ENCODE assay signal across 1 fruit fly cellular context in the genomic region with DNA sequence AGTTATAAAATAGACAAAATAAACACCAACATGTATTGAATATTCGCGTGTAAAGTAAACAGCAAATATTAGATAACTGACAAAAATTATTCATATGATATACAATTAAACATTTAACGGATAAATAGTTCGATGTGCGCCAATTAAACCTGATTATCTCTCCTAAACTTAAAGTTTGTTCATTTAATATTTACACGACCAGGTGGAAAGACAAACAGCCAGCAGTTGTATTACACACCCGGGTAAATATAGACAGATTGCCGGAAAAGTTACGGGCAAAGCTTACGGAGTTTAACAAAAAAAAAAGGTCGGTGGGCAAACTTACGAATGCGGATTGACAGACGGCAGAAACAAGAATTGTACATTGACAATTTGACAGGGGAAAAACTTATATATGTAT.
TF ChIP-seq lines count a peak whose summit lies in the region.

No protein-coding gene starts in this region.

TF ChIP-seq in whole organism, embryonic, 481 proteins besides CTCF, POLR2A, EP300 and RAD21 (continued from another document and continues in another):
- no peak for TF ChIP-seq dm (GFP tag; optimal IDR thresholded peaks at IDR 0.05; lab: Kevin White, UChicago)
- TF ChIP-seq Rfx (GFP tag; IDR thresholded peaks at IDR 0.05; lab: Robert Waterston, UW) = peak; percentile 73; the same call in 1 of the 2 replicates
- TF ChIP-seq CG13296 (GFP tag; optimal IDR thresholded peaks at IDR 0.05; lab: Kevin White, UChicago) = peak; percentile 77
- TF ChIP-seq cad (GFP tag; optimal IDR thresholded peaks at IDR 0.05; lab: Kevin White, UChicago) = no peak
- no peak for TF ChIP-seq GATAe (GFP tag; conservative IDR thresholded peaks at IDR 0.05; lab: Robert Waterston, UW)
- no peak for TF ChIP-seq Dip2 (GFP tag; IDR thresholded peaks at IDR 0.05; lab: Robert Waterston, UW)
- no peak for TF ChIP-seq BEAF-32 (GFP tag; optimal IDR thresholded peaks at IDR 0.05; lab: Kevin White, UChicago)
- no peak for TF ChIP-seq ftz-f1 (GFP tag; optimal IDR thresholded peaks at IDR 0.05; lab: Kevin White, UChicago)
- peak; percentile 79 for TF ChIP-seq odd (GFP tag; optimal IDR thresholded peaks at IDR 0.05; lab: Kevin White, UChicago)
- peak; percentile 35 for TF ChIP-seq CG8359 (GFP tag; optimal IDR thresholded peaks at IDR 0.05; lab: Kevin White, UChicago; ENCODE audit: borderline replicate concordance)
- no peak for TF ChIP-seq CG6175 (GFP tag; IDR thresholded peaks at IDR 0.05; lab: Robert Waterston, UW)
- TF ChIP-seq tup (GFP tag; optimal IDR thresholded peaks at IDR 0.05; lab: Kevin White, UChicago) = peak; percentile 25
- no peak for TF ChIP-seq Hr3 (GFP tag; optimal IDR thresholded peaks at IDR 0.05; lab: Kevin White, UChicago)
- no peak for TF ChIP-seq az2 (GFP tag; optimal IDR thresholded peaks at IDR 0.05; lab: Kevin White, UChicago)
- TF ChIP-seq NC2α (GFP tag; optimal IDR thresholded peaks at IDR 0.05; lab: Kevin White, UChicago) = peak; percentile 35
- TF ChIP-seq Six4 (GFP tag; optimal IDR thresholded peaks at IDR 0.05; lab: Kevin White, UChicago) = peak; percentile 1
- TF ChIP-seq Neu2 (GFP tag; optimal IDR thresholded peaks at IDR 0.05; lab: Kevin White, UChicago; ENCODE audit: borderline replicate concordance) = no peak
- TF ChIP-seq CG7357 (GFP tag; IDR thresholded peaks at IDR 0.05; lab: Robert Waterston, UW) = no peak
- TF ChIP-seq CG2678 (tag; optimal IDR thresholded peaks at IDR 0.05; lab: Kevin White, UChicago) = peak; percentile 78
- peak; percentile 30 for TF ChIP-seq CG12391 (tag; optimal IDR thresholded peaks at IDR 0.05; lab: Kevin White, UChicago)
- TF ChIP-seq Usf (GFP tag; optimal IDR thresholded peaks at IDR 0.05; lab: Kevin White, UChicago) = no peak
- TF ChIP-seq ash1 (GFP tag; optimal IDR thresholded peaks at IDR 0.05; lab: Kevin White, UChicago) = peak; percentile 39
- TF ChIP-seq ara (GFP tag; IDR thresholded peaks at IDR 0.05; lab: Robert Waterston, UW) = no peak
- TF ChIP-seq CG8281 (tag; optimal IDR thresholded peaks at IDR 0.05; lab: Kevin White, UChicago) = peak; percentile 64
- no peak for TF ChIP-seq ssp (GFP tag; IDR thresholded peaks at IDR 0.05; lab: Robert Waterston, UW)
- TF ChIP-seq E2f2 (GFP tag; IDR thresholded peaks at IDR 0.05; lab: Robert Waterston, UW) = peak; percentile 52
- TF ChIP-seq Trl (optimal IDR thresholded peaks at IDR 0.05; lab: Kevin White, UChicago) = no peak
- TF ChIP-seq Trl (GFP tag; optimal IDR thresholded peaks at IDR 0.05; lab: Kevin White, UChicago) = peak; percentile 27
- TF ChIP-seq da (GFP tag; optimal IDR thresholded peaks at IDR 0.05; lab: Kevin White, UChicago) = peak; percentile 8
- peak; percentile 11 for TF ChIP-seq gsb-n (tag; optimal IDR thresholded peaks at IDR 0.05; lab: Kevin White, UChicago)
- no peak for TF ChIP-seq eve (GFP tag; optimal IDR thresholded peaks at IDR 0.05; lab: Kevin White, UChicago)
- no peak for TF ChIP-seq CG1832 (GFP tag; optimal IDR thresholded peaks at IDR 0.05; lab: Kevin White, UChicago)
- no peak for TF ChIP-seq sr (GFP tag; IDR thresholded peaks at IDR 0.05; lab: Robert Waterston, UW)
- TF ChIP-seq CG11560 (tag; IDR thresholded peaks at IDR 0.05; lab: Robert Waterston, UW) = no peak
- 0 out of 2 replicates have a peak, but pooled peaks have one; percentile 24 for TF ChIP-seq H2.0 (GFP tag; IDR thresholded peaks at IDR 0.05; lab: Robert Waterston, UW)
- TF ChIP-seq CG4424 (GFP tag; optimal IDR thresholded peaks at IDR 0.05; lab: Kevin White, UChicago) = no peak
- no peak for TF ChIP-seq CG14667 (GFP tag; IDR thresholded peaks at IDR 0.05; lab: Robert Waterston, UW)
- no peak for TF ChIP-seq mam (GFP tag; optimal IDR thresholded peaks at IDR 0.05; lab: Kevin White, UChicago)
- TF ChIP-seq sens-2 (GFP tag; IDR thresholded peaks at IDR 0.05; lab: Robert Waterston, UW) = no peak
- TF ChIP-seq rib (GFP tag; IDR thresholded peaks at IDR 0.05; lab: Robert Waterston, UW) = 0 out of 2 replicates have a peak, but pooled peaks have one; percentile 22
- TF ChIP-seq CG13424 (tag; optimal IDR thresholded peaks at IDR 0.05; lab: Kevin White, UChicago) = peak; percentile 67
- peak; percentile 16 for TF ChIP-seq Jarid2 (GFP tag; optimal IDR thresholded peaks at IDR 0.05; lab: Kevin White, UChicago)
- TF ChIP-seq so (GFP tag; IDR thresholded peaks at IDR 0.05; lab: Robert Waterston, UW) = peak; percentile 72; the same call in 2 of the 3 replicates
- TF ChIP-seq Kr (GFP tag; optimal IDR thresholded peaks at IDR 0.05; lab: Kevin White, UChicago) = no peak
- TF ChIP-seq Ptx1 (GFP tag; IDR thresholded peaks at IDR 0.05; lab: Robert Waterston, UW) = no peak
- TF ChIP-seq CG8290 (GFP tag; optimal IDR thresholded peaks at IDR 0.05; lab: Kevin White, UChicago) = no peak
- TF ChIP-seq CG8290 (tag; optimal IDR thresholded peaks at IDR 0.05; lab: Kevin White, UChicago) = peak in 1 of 2 experiments; percentile 91
- TF ChIP-seq CG9876 (GFP tag; optimal IDR thresholded peaks at IDR 0.05; lab: Kevin White, UChicago) = no peak
- TF ChIP-seq gem (tag; optimal IDR thresholded peaks at IDR 0.05; lab: Kevin White, UChicago) = peak; percentile 65
- no peak for TF ChIP-seq Hsf (GFP tag; optimal IDR thresholded peaks at IDR 0.05; lab: Kevin White, UChicago)
- TF ChIP-seq CG15073 (GFP tag; optimal IDR thresholded peaks at IDR 0.05; lab: Kevin White, UChicago) = no peak
- peak; percentile 32; the same call in 1 of the 3 replicates for TF ChIP-seq dysf (GFP tag; IDR thresholded peaks at IDR 0.05; lab: Robert Waterston, UW)
- peak; percentile 33 for TF ChIP-seq Hey (tag; optimal IDR thresholded peaks at IDR 0.05; lab: Kevin White, UChicago)
- TF ChIP-seq gcm (GFP tag; optimal IDR thresholded peaks at IDR 0.05; lab: Kevin White, UChicago) = peak; percentile 22
- TF ChIP-seq Xrp1 (GFP tag; IDR thresholded peaks at IDR 0.05; lab: Robert Waterston, UW) = peak; percentile 52
- no peak for TF ChIP-seq z (GFP tag; IDR thresholded peaks at IDR 0.05; lab: Robert Waterston, UW)
- no peak for TF ChIP-seq pum (GFP tag; optimal IDR thresholded peaks at IDR 0.05; lab: Kevin White, UChicago)
- peak; percentile 77 for TF ChIP-seq unpg (GFP tag; optimal IDR thresholded peaks at IDR 0.05; lab: Kevin White, UChicago)
- TF ChIP-seq CG12659 (GFP tag; optimal IDR thresholded peaks at IDR 0.05; lab: Kevin White, UChicago) = peak; percentile 76
- TF ChIP-seq CG4730 (GFP tag; IDR thresholded peaks at IDR 0.05; lab: Robert Waterston, UW) = no peak
- TF ChIP-seq scrt (GFP tag; optimal IDR thresholded peaks at IDR 0.05; lab: Kevin White, UChicago) = peak; percentile 72
- no peak for TF ChIP-seq CG6272 (GFP tag; IDR thresholded peaks at IDR 0.05; lab: Robert Waterston, UW)
- TF ChIP-seq CG15696 (tag; optimal IDR thresholded peaks at IDR 0.05; lab: Kevin White, UChicago) = no peak
- TF ChIP-seq Oli (tag; optimal IDR thresholded peaks at IDR 0.05; lab: Kevin White, UChicago) = peak; percentile 38
- no peak for TF ChIP-seq Rx (GFP tag; IDR thresholded peaks at IDR 0.05; lab: Robert Waterston, UW)
- TF ChIP-seq CG8089 (GFP tag; optimal IDR thresholded peaks at IDR 0.05; lab: Kevin White, UChicago) = no peak
- TF ChIP-seq CG11696 (GFP tag; IDR thresholded peaks at IDR 0.05; lab: Robert Waterston, UW) = peak; percentile 59
- no peak for TF ChIP-seq ac (GFP tag; optimal IDR thresholded peaks at IDR 0.05; lab: Kevin White, UChicago)
- no peak for TF ChIP-seq sens (GFP tag; lab: Kevin White, UChicago)
- no peak for TF ChIP-seq Camta (GFP tag; optimal IDR thresholded peaks at IDR 0.05; lab: Kevin White, UChicago)
- TF ChIP-seq C15 (GFP tag; IDR thresholded peaks at IDR 0.05; lab: Robert Waterston, UW) = peak; percentile 37; the same call in 1 of the 3 replicates
- TF ChIP-seq Lim3 (GFP tag; IDR thresholded peaks at IDR 0.05; lab: Robert Waterston, UW) = no peak
- TF ChIP-seq CG4282 (GFP tag; optimal IDR thresholded peaks at IDR 0.05; lab: Kevin White, UChicago) = no peak
- TF ChIP-seq YL-1 (GFP tag; optimal IDR thresholded peaks at IDR 0.05; lab: Kevin White, UChicago) = peak; percentile 36
- no peak for TF ChIP-seq sc (optimal IDR thresholded peaks at IDR 0.05; lab: Kevin White, UChicago)
- TF ChIP-seq sc (GFP tag; optimal IDR thresholded peaks at IDR 0.05; lab: Kevin White, UChicago) = no peak
- TF ChIP-seq Chrac-16 (GFP tag; optimal IDR thresholded peaks at IDR 0.05; lab: Kevin White, UChicago) = no peak
- no peak for TF ChIP-seq tin (GFP tag; optimal IDR thresholded peaks at IDR 0.05; lab: Kevin White, UChicago)
- TF ChIP-seq Aef1 (GFP tag; IDR thresholded peaks at IDR 0.05; lab: Robert Waterston, UW) = no peak
- TF ChIP-seq CG5953 (GFP tag; IDR thresholded peaks at IDR 0.05; lab: Robert Waterston, UW) = peak; percentile 30; the same call in 1 of the 2 replicates
- TF ChIP-seq Max (GFP tag; optimal IDR thresholded peaks at IDR 0.05; lab: Kevin White, UChicago) = no peak
- no peak for TF ChIP-seq al (GFP tag; IDR thresholded peaks at IDR 0.05; lab: Robert Waterston, UW)
- TF ChIP-seq en (GFP tag; optimal IDR thresholded peaks at IDR 0.05; lab: Kevin White, UChicago) = no peak
- no peak for TF ChIP-seq CG4404 (GFP tag; IDR thresholded peaks at IDR 0.05; lab: Robert Waterston, UW)
- TF ChIP-seq CG3847 (GFP tag; IDR thresholded peaks at IDR 0.05; lab: Robert Waterston, UW) = 0 out of 2 replicates have a peak, but pooled peaks have one; percentile 32
- no peak for TF ChIP-seq ro (GFP tag; IDR thresholded peaks at IDR 0.05; lab: Robert Waterston, UW)
- TF ChIP-seq tna (GFP tag; IDR thresholded peaks at IDR 0.05; lab: Robert Waterston, UW; ENCODE audit: partially characterized antibody) = no peak
- peak; percentile 56 for TF ChIP-seq CG7839 (tag; optimal IDR thresholded peaks at IDR 0.05; lab: Kevin White, UChicago)
- no peak for TF ChIP-seq jing (GFP tag; optimal IDR thresholded peaks at IDR 0.05; lab: Kevin White, UChicago)
- no peak for TF ChIP-seq zen2 (GFP tag; IDR thresholded peaks at IDR 0.05; lab: Robert Waterston, UW; ENCODE audit: partially characterized antibody)
- no peak for TF ChIP-seq kni (GFP tag; optimal IDR thresholded peaks at IDR 0.05; lab: Kevin White, UChicago)
- no peak for TF ChIP-seq inv (GFP tag; IDR thresholded peaks at IDR 0.05; lab: Robert Waterston, UW; ENCODE audit: partially characterized antibody)
- no peak for TF ChIP-seq CkIIα-i1 (GFP tag; IDR thresholded peaks at IDR 0.05; lab: Robert Waterston, UW)
- no peak for TF ChIP-seq CG3995 (GFP tag; optimal IDR thresholded peaks at IDR 0.05; lab: Kevin White, UChicago)
- no peak for TF ChIP-seq CG17802 (tag; optimal IDR thresholded peaks at IDR 0.05; lab: Kevin White, UChicago)
- no peak for TF ChIP-seq Gsc (GFP tag; IDR thresholded peaks at IDR 0.05; lab: Robert Waterston, UW)
- TF ChIP-seq bbx (GFP tag; IDR thresholded peaks at IDR 0.05; lab: Robert Waterston, UW; ENCODE audit: partially characterized antibody) = no peak
- no peak for TF ChIP-seq CG32767 (GFP tag; IDR thresholded peaks at IDR 0.05; lab: Robert Waterston, UW)
- TF ChIP-seq prd (optimal IDR thresholded peaks at IDR 0.05; lab: Kevin White, UChicago) = no peak
- peak; percentile 6; the same call in 1 of the 3 replicates for TF ChIP-seq prd (GFP tag; IDR thresholded peaks at IDR 0.05; lab: Robert Waterston, UW)
- no peak for TF ChIP-seq yki (optimal IDR thresholded peaks at IDR 0.05; lab: Kevin White, UChicago)
- peak; percentile 23; the same call in 1 of the 2 replicates for TF ChIP-seq CG31441 (GFP tag; IDR thresholded peaks at IDR 0.05; lab: Robert Waterston, UW)
- TF ChIP-seq chif (GFP tag; optimal IDR thresholded peaks at IDR 0.05; lab: Kevin White, UChicago) = peak in 1 of 2 experiments; percentile 1
- no peak for TF ChIP-seq CG16779 (GFP tag; IDR thresholded peaks at IDR 0.05; lab: Robert Waterston, UW)
- TF ChIP-seq vnd (GFP tag; IDR thresholded peaks at IDR 0.05; lab: Robert Waterston, UW; ENCODE audit: partially characterized antibody) = no peak
- peak; percentile 52; the same call in 1 of the 2 replicates for TF ChIP-seq CG11247 (GFP tag; IDR thresholded peaks at IDR 0.05; lab: Robert Waterston, UW)
- TF ChIP-seq tx (GFP tag; optimal IDR thresholded peaks at IDR 0.05; lab: Kevin White, UChicago) = no peak
- no peak for TF ChIP-seq wor (GFP tag; IDR thresholded peaks at IDR 0.05; lab: Robert Waterston, UW)
- TF ChIP-seq CG10462 (GFP tag; optimal IDR thresholded peaks at IDR 0.05; lab: Kevin White, UChicago) = no peak
- TF ChIP-seq CG7987 (GFP tag; optimal IDR thresholded peaks at IDR 0.05; lab: Kevin White, UChicago) = peak; percentile 94
- peak; percentile 51 for TF ChIP-seq wek (GFP tag; optimal IDR thresholded peaks at IDR 0.05; lab: Kevin White, UChicago)
- peak; percentile 45 for TF ChIP-seq CG6254 (GFP tag; optimal IDR thresholded peaks at IDR 0.05; lab: Kevin White, UChicago)
- TF ChIP-seq maf-S (GFP tag; optimal IDR thresholded peaks at IDR 0.05; lab: Kevin White, UChicago) = no peak
- TF ChIP-seq ci (GFP tag; IDR thresholded peaks at IDR 0.05; lab: Robert Waterston, UW) = peak; percentile 77
- TF ChIP-seq lola (GFP tag; optimal IDR thresholded peaks at IDR 0.05; lab: Kevin White, UChicago) = no peak
- TF ChIP-seq CG15601 (tag; optimal IDR thresholded peaks at IDR 0.05; lab: Kevin White, UChicago) = peak; percentile 48
- TF ChIP-seq CG17385 (GFP tag; optimal IDR thresholded peaks at IDR 0.05; lab: Kevin White, UChicago) = peak; percentile 53
- no peak; the same call in 1 of the 2 replicates for TF ChIP-seq CG32532 (GFP tag; IDR thresholded peaks at IDR 0.05; lab: Robert Waterston, UW)
- no peak for TF ChIP-seq jumu (GFP tag; optimal IDR thresholded peaks at IDR 0.05; lab: Kevin White, UChicago)
- TF ChIP-seq trem (tag; optimal IDR thresholded peaks at IDR 0.05; lab: Kevin White, UChicago) = no peak
- peak; percentile 36; the same call in 1 of the 2 replicates for TF ChIP-seq Awh (GFP tag; IDR thresholded peaks at IDR 0.05; lab: Robert Waterston, UW)
- TF ChIP-seq Meics (GFP tag; optimal IDR thresholded peaks at IDR 0.05; lab: Kevin White, UChicago) = peak; percentile 87
- peak; percentile 56 for TF ChIP-seq NK7.1 (GFP tag; optimal IDR thresholded peaks at IDR 0.05; lab: Kevin White, UChicago)
- no peak for TF ChIP-seq CG12236 (GFP tag; optimal IDR thresholded peaks at IDR 0.05; lab: Kevin White, UChicago)
- TF ChIP-seq MTF-1 (GFP tag; optimal IDR thresholded peaks at IDR 0.05; lab: Kevin White, UChicago; ENCODE audit: borderline replicate concordance) = peak; percentile 85
- TF ChIP-seq Mes4 (GFP tag; optimal IDR thresholded peaks at IDR 0.05; lab: Kevin White, UChicago) = peak; percentile 10
- TF ChIP-seq CG10431 (GFP tag; optimal IDR thresholded peaks at IDR 0.05; lab: Kevin White, UChicago) = no peak
- no peak for TF ChIP-seq CG9797 (GFP tag; optimal IDR thresholded peaks at IDR 0.05; lab: Kevin White, UChicago)
- TF ChIP-seq gro (GFP tag; optimal IDR thresholded peaks at IDR 0.05; lab: Kevin White, UChicago) = peak; percentile 72
